Fruit fly (Drosophila melanogaster): Measurements from ENCODE around the gene CG9164.

- no peak for TF ChIP-seq OdsH (GFP tag; optimal IDR thresholded peaks at IDR 0.05)
- no peak for TF ChIP-seq acj6 (GFP tag; optimal IDR thresholded peaks at IDR 0.05)
- no peak for TF ChIP-seq CG6276 (GFP tag; optimal IDR thresholded peaks at IDR 0.05)
- TF ChIP-seq Sox102F (GFP tag; optimal IDR thresholded peaks at IDR 0.05), result no peak
These were observed 28.8 kb downstream of the CG9164 start for dm6 chrX:15356410-15356809.
